Fruit fly (Drosophila melanogaster): ENCODE results near the gene Cdk12.
A peak's percentile ranks its signal among the peaks of the same experiment; 100 is the strongest.

Cdk12 gene

DNA sequence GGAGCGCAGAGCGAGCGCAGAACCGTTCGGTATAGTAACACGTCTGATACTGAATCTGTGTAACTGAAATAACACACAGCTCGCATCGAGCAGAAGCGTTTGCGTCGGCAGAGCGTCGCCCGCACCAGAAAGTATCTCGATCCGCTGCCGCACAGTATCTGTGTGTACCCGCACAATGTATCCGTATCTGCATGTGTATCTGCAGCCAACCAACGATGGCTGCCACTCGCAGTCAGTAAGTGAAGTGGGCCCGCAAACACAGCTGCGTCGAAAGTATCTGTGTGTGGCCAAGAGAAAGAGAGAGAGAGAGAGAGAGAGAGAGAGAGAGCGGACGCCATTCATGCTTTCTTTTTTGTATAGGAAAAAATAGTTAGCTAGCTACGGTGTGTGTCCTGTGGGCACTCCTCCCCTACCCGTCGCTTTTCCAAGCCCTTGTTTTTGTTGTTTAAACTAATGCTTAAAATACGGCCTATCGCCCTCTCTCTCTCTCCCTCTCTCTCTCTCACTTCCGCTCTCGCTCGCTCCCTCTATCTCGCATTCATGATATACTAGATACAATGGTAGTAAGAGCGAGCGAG, 39.6 kb upstream of the Cdk12 start, which contains the start of gene croc (continued):
- TF ChIP-seq Fer3 (tag; optimal IDR thresholded peaks at IDR 0.05) (no peak), Nf-YC (tag; optimal IDR thresholded peaks at IDR 0.05) (peak; percentile 98), vnd (GFP tag; IDR thresholded peaks at IDR 0.05; ENCODE audit: partially characterized antibody) (peak; percentile 31; the same call in 1 of the 3 replicates), pzg (GFP tag; optimal IDR thresholded peaks at IDR 0.05) (no peak), CG4854 (GFP tag; optimal IDR thresholded peaks at IDR 0.05) (no peak), Hey (tag; optimal IDR thresholded peaks at IDR 0.05) (no peak), sens (GFP tag) (peak; percentile 65), D19A (tag; optimal IDR thresholded peaks at IDR 0.05) (no peak), dpn (GFP tag; optimal IDR thresholded peaks at IDR 0.05) (no peak), cad (GFP tag; optimal IDR thresholded peaks at IDR 0.05) (no peak), Dip2 (GFP tag; IDR thresholded peaks at IDR 0.05) (no peak), CG4360 (GFP tag; IDR thresholded peaks at IDR 0.05) (peak; percentile 87), CG8290 (GFP tag; optimal IDR thresholded peaks at IDR 0.05) (no peak), CG8290 (tag; optimal IDR thresholded peaks at IDR 0.05) (no peak), otp (GFP tag; IDR thresholded peaks at IDR 0.05) (no peak), ATbp (GFP tag; optimal IDR thresholded peaks at IDR 0.05) (no peak), Camta (GFP tag; optimal IDR thresholded peaks at IDR 0.05) (no peak), nom (GFP tag; optimal IDR thresholded peaks at IDR 0.05) (no peak), CG13775 (GFP tag; optimal IDR thresholded peaks at IDR 0.05) (no peak), crol (GFP tag; IDR thresholded peaks at IDR 0.05) (peak; percentile 63), CG3726 (GFP tag; IDR thresholded peaks at IDR 0.05) (no peak), CG2116 (GFP tag; optimal IDR thresholded peaks at IDR 0.05) (no peak), CG4404 (GFP tag; IDR thresholded peaks at IDR 0.05) (no peak), CG17568 (GFP tag; optimal IDR thresholded peaks at IDR 0.05) (no peak), Adf1 (GFP tag; IDR thresholded peaks at IDR 0.05) (peak; percentile 91), cg (GFP tag; optimal IDR thresholded peaks at IDR 0.05) (peak; percentile 98), CG15073 (GFP tag; optimal IDR thresholded peaks at IDR 0.05) (no peak), TFAM (GFP tag; optimal IDR thresholded peaks at IDR 0.05) (no peak), oc (tag; optimal IDR thresholded peaks at IDR 0.05) (peak; percentile 17), Bdp1 (GFP tag; optimal IDR thresholded peaks at IDR 0.05) (no peak), CG11085 (GFP tag; IDR thresholded peaks at IDR 0.05) (no peak), Pdp1 (GFP tag; optimal IDR thresholded peaks at IDR 0.05) (no peak), sqz (GFP tag; optimal IDR thresholded peaks at IDR 0.05) (peak; percentile 55), CG32767 (GFP tag; IDR thresholded peaks at IDR 0.05) (0 out of 2 replicates have a peak, but pooled peaks have one; percentile 27), CG1832 (GFP tag; optimal IDR thresholded peaks at IDR 0.05) (peak; percentile 96), jumu (GFP tag; optimal IDR thresholded peaks at IDR 0.05) (no peak), CG9817 (tag; optimal IDR thresholded peaks at IDR 0.05) (no peak), aop (GFP tag; IDR thresholded peaks at IDR 0.05) (no peak), CG7271 (tag; optimal IDR thresholded peaks at IDR 0.05) (no peak), CG17186 (GFP tag; optimal IDR thresholded peaks at IDR 0.05) (no peak), CG12769 (tag; optimal IDR thresholded peaks at IDR 0.05) (no peak), CG9609 (GFP tag; optimal IDR thresholded peaks at IDR 0.05) (no peak), CG2875 (GFP tag; optimal IDR thresholded peaks at IDR 0.05) (no peak), ci (GFP tag; IDR thresholded peaks at IDR 0.05) (peak; percentile 59; the same call in 1 of the 3 replicates), CG12659 (GFP tag; optimal IDR thresholded peaks at IDR 0.05) (no peak), CG12744 (GFP tag; optimal IDR thresholded peaks at IDR 0.05) (no peak), CG31388 (GFP tag; optimal IDR thresholded peaks at IDR 0.05) (no peak), tio (GFP tag; optimal IDR thresholded peaks at IDR 0.05) (no peak), seq (GFP tag; IDR thresholded peaks at IDR 0.05) (peak; percentile 68; the same call in 1 of the 2 replicates), rib (GFP tag; IDR thresholded peaks at IDR 0.05) (no peak), CG33557 (GFP tag; optimal IDR thresholded peaks at IDR 0.05) (no peak)

Measured in whole organism, embryonic.